Fruit fly (Drosophila melanogaster) whole organism, prepupa: ENCODE data around the gene CG32259.
A peak's percentile ranks its signal among the peaks of the same experiment; 100 is the strongest.

Experiments used
- Blimp-1 ChIP-seq: fragments of 200-800 bp; sonication (Bioruptor generic); optimal IDR thresholded peaks from 3 replicates; lab custom pipeline; 2017; ENCODE audit warnings: missing biosample characterization, missing genetic modification characterization, mild to moderate bottlenecking, moderate library complexity, missing genetic modification reagents
- CG10631 ChIP-seq: fragments of 200-800 bp; sonication (Bioruptor generic); optimal IDR thresholded peaks from 2 replicates; lab custom pipeline; 2016; ENCODE audit warnings: missing biosample characterization, missing genetic modification characterization
- CG10669 ChIP-seq: fragments of 200-800 bp; sonication (Bioruptor generic); optimal IDR thresholded peaks from 3 replicates; lab custom pipeline; 2018; ENCODE audit warnings: missing biosample characterization, mild to moderate bottlenecking, missing genetic modification characterization, moderate library complexity
- CG11294 ChIP-seq: fragments of 200-800 bp; sonication (Bioruptor generic); IDR thresholded peaks from 2 replicates; pipeline ENCODE4 v1.3.6; 2022; ENCODE audit warnings: missing biosample characterization, missing genetic modification characterization
- CG11902 ChIP-seq: fragments of 200-800 bp; sonication (Bioruptor generic); optimal IDR thresholded peaks from 3 replicates; lab custom pipeline; 2016; ENCODE audit warnings: missing biosample characterization, missing genetic modification characterization
- CG15336 ChIP-seq: fragments of 200-800 bp; sonication (Bioruptor generic); IDR thresholded peaks from 2 replicates; pipeline ENCODE4 v1.3.6; 2022; ENCODE audit warnings: missing biosample characterization, missing genetic modification characterization
- CG1621 ChIP-seq: fragments of 200-800 bp; sonication (Bioruptor generic); optimal IDR thresholded peaks from 3 replicates; lab custom pipeline; 2018; ENCODE audit warnings: missing biosample characterization, mild to moderate bottlenecking, missing genetic modification characterization
- CG16779 ChIP-seq: fragments of 200-800 bp; sonication (Bioruptor generic); optimal IDR thresholded peaks from 3 replicates; lab custom pipeline; 2017; ENCODE audit warnings: missing biosample characterization, mild to moderate bottlenecking, missing genetic modification characterization
- CG32006 ChIP-seq: fragments of 200-800 bp; sonication (Bioruptor generic); optimal IDR thresholded peaks from 3 replicates; lab custom pipeline; 2017; ENCODE audit warnings: missing biosample characterization, mild to moderate bottlenecking, missing genetic modification characterization
- CG4318 ChIP-seq: fragments of 200-800 bp; sonication (Bioruptor generic); optimal IDR thresholded peaks from 3 replicates; lab custom pipeline; 2017; ENCODE audit warnings: missing biosample characterization, mild to moderate bottlenecking, missing genetic modification characterization
- CG6163 ChIP-seq: fragments of 200-800 bp; sonication (Bioruptor generic); IDR thresholded peaks from 3 replicates; pipeline ENCODE4 v1.3.6; 2022; ENCODE audit warnings: missing biosample characterization, missing genetic modification characterization
- CG6276 ChIP-seq: fragments of 200-800 bp; sonication (Bioruptor generic); optimal IDR thresholded peaks from 2 replicates; lab custom pipeline; 2017; ENCODE audit warnings: missing biosample characterization, mild to moderate bottlenecking, missing genetic modification characterization
- CG6792 ChIP-seq: fragments of 200-800 bp; sonication (Bioruptor generic); optimal IDR thresholded peaks from 3 replicates; lab custom pipeline; 2016; ENCODE audit warnings: missing biosample characterization, missing genetic modification characterization
- CG6854 ChIP-seq: fragments of 200-800 bp; sonication (Bioruptor generic); optimal IDR thresholded peaks from 2 replicates; lab custom pipeline; 2017; ENCODE audit warnings: missing biosample characterization, mild to moderate bottlenecking, missing genetic modification characterization
- CG7368 ChIP-seq: fragments of 200-800 bp; sonication (Bioruptor generic); optimal IDR thresholded peaks from 3 replicates; lab custom pipeline; 2016; ENCODE audit warnings: missing biosample characterization, missing genetic modification characterization
- CG8119 ChIP-seq: fragments of 200-800 bp; sonication (Bioruptor generic); IDR thresholded peaks from 3 replicates; pipeline ENCODE4 v1.3.6; 2022; ENCODE audit warnings: missing biosample characterization, missing genetic modification characterization
- CG8632 ChIP-seq: fragments of 200-800 bp; sonication (Bioruptor generic); optimal IDR thresholded peaks from 3 replicates; lab custom pipeline; 2016; ENCODE audit warnings: missing biosample characterization, missing genetic modification characterization
- CG9139 ChIP-seq: fragments of 200-800 bp; sonication (Bioruptor generic); optimal IDR thresholded peaks from 3 replicates; lab custom pipeline; 2017; ENCODE audit warnings: missing biosample characterization, mild to moderate bottlenecking, missing genetic modification characterization
- Eip75B ChIP-seq: fragments of 200-800 bp; sonication (Bioruptor generic); optimal IDR thresholded peaks from 3 replicates; lab custom pipeline; 2016; ENCODE audit warnings: missing biosample characterization, missing genetic modification characterization
- Eip78C ChIP-seq: fragments of 200-800 bp; sonication (Bioruptor generic); peaks from one replicate; lab custom pipeline; 2016; ENCODE audit warnings: missing biosample characterization, missing genetic modification characterization
- Eip93F ChIP-seq: fragments of 200-800 bp; sonication (Bioruptor generic); optimal IDR thresholded peaks from 2 replicates; lab custom pipeline; 2016; ENCODE audit warnings: missing biosample characterization, mild to moderate bottlenecking, missing genetic modification characterization
- Ets96B ChIP-seq: fragments of 200-800 bp; optimal IDR thresholded peaks from 2 replicates; lab custom pipeline; 2019; ENCODE audit warnings: missing biosample characterization, mild to moderate bottlenecking, missing genetic modification characterization, moderate library complexity
- Gug ChIP-seq: fragments of 200-800 bp; sonication (Bioruptor generic); IDR thresholded peaks from 2 replicates; pipeline ENCODE4 v1.3.6; 2022; ENCODE audit warnings: missing biosample characterization, missing genetic modification characterization
- Hr4 ChIP-seq: fragments of 200-800 bp; sonication (Bioruptor generic); optimal IDR thresholded peaks from 3 replicates; lab custom pipeline; 2016; ENCODE audit warnings: missing biosample characterization, missing genetic modification characterization
- Lpt ChIP-seq: fragments of 200-800 bp; sonication (Bioruptor generic); optimal IDR thresholded peaks from 3 replicates; lab custom pipeline; 2016; ENCODE audit warnings: missing biosample characterization, missing genetic modification characterization
- Met ChIP-seq: fragments of 200-800 bp; sonication (Bioruptor generic); optimal IDR thresholded peaks from 3 replicates; lab custom pipeline; 2016; ENCODE audit warnings: missing biosample characterization, missing genetic modification characterization
- Smox ChIP-seq: fragments of 200-800 bp; sonication (Bioruptor generic); optimal IDR thresholded peaks from 3 replicates; lab custom pipeline; 2016; ENCODE audit warnings: missing biosample characterization, missing genetic modification characterization
- Sox102F ChIP-seq: fragments of 200-800 bp; sonication (Bioruptor generic); optimal IDR thresholded peaks from 2 replicates; lab custom pipeline; 2016; ENCODE audit warnings: missing biosample characterization, mild to moderate bottlenecking, missing genetic modification characterization
- Sox14 ChIP-seq: fragments of 200-800 bp; sonication (Bioruptor generic); optimal IDR thresholded peaks from 3 replicates; lab custom pipeline; 2016; ENCODE audit warnings: missing biosample characterization, missing genetic modification characterization
- achi ChIP-seq: fragments of 200-800 bp; sonication (Bioruptor generic); optimal IDR thresholded peaks from 3 replicates; lab custom pipeline; 2016; ENCODE audit warnings: missing biosample characterization, missing genetic modification characterization
- cyc ChIP-seq: fragments of 200-800 bp; sonication (Bioruptor generic); optimal IDR thresholded peaks from 3 replicates; lab custom pipeline; 2016; ENCODE audit warnings: missing biosample characterization, missing genetic modification characterization
- eg ChIP-seq: fragments of 200-800 bp; sonication (Bioruptor generic); IDR thresholded peaks from 3 replicates; pipeline ENCODE4 v1.3.6; 2022; ENCODE audit warnings: missing biosample characterization, missing genetic modification characterization
- esn ChIP-seq: fragments of 200-800 bp; sonication (Bioruptor generic); optimal IDR thresholded peaks from 2 replicates; lab custom pipeline; 2016; ENCODE audit warnings: missing biosample characterization, mild to moderate bottlenecking, missing genetic modification characterization, moderate library complexity
- fd85E ChIP-seq: fragments of 200-800 bp; sonication (Bioruptor generic); optimal IDR thresholded peaks from 3 replicates; lab custom pipeline; 2016; ENCODE audit warnings: missing biosample characterization, missing genetic modification characterization
- fkh ChIP-seq: fragments of 200-800 bp; sonication (Bioruptor generic); optimal IDR thresholded peaks from 3 replicates; lab custom pipeline; 2017; ENCODE audit warnings: missing biosample characterization, mild to moderate bottlenecking, missing genetic modification characterization, moderate library complexity
- lz ChIP-seq: fragments of 200-800 bp; sonication (Bioruptor generic); optimal IDR thresholded peaks from 3 replicates; lab custom pipeline; 2016; ENCODE audit warnings: missing biosample characterization, missing genetic modification characterization
- net ChIP-seq: fragments of 200-800 bp; sonication (Bioruptor generic); optimal IDR thresholded peaks from 3 replicates; lab custom pipeline; 2016; ENCODE audit warnings: missing biosample characterization, missing genetic modification characterization
- salr ChIP-seq, 2 experiments: fragments of 200-800 bp; sonication (Bioruptor generic); optimal IDR thresholded peaks; 3 replicates each; lab custom pipeline; 2016 to 2018; ENCODE audit warnings: missing biosample characterization in 2 of 2, missing genetic modification characterization in 2 of 2, mild to moderate bottlenecking in 1 of 2
- ss ChIP-seq, 2 experiments: fragments of 200-800 bp; sonication (Bioruptor generic); optimal IDR thresholded peaks; 2 replicates in 1 of 2; 3 replicates in 1 of 2; lab custom pipeline; 2017 to 2018; ENCODE audit warnings: mild to moderate bottlenecking in 2 of 2, missing biosample characterization in 2 of 2, missing genetic modification characterization in 2 of 2, moderate library complexity in 1 of 2
- svp ChIP-seq: fragments of 200-800 bp; sonication (Bioruptor generic); peaks from one replicate; lab custom pipeline; 2016; ENCODE audit warnings: missing biosample characterization, missing genetic modification characterization
- vri ChIP-seq: fragments of 200-800 bp; sonication (Bioruptor generic); optimal IDR thresholded peaks from 3 replicates; lab custom pipeline; 2016; ENCODE audit warnings: missing biosample characterization, mild to moderate bottlenecking, missing genetic modification characterization

Gene CG32259

DNA sequence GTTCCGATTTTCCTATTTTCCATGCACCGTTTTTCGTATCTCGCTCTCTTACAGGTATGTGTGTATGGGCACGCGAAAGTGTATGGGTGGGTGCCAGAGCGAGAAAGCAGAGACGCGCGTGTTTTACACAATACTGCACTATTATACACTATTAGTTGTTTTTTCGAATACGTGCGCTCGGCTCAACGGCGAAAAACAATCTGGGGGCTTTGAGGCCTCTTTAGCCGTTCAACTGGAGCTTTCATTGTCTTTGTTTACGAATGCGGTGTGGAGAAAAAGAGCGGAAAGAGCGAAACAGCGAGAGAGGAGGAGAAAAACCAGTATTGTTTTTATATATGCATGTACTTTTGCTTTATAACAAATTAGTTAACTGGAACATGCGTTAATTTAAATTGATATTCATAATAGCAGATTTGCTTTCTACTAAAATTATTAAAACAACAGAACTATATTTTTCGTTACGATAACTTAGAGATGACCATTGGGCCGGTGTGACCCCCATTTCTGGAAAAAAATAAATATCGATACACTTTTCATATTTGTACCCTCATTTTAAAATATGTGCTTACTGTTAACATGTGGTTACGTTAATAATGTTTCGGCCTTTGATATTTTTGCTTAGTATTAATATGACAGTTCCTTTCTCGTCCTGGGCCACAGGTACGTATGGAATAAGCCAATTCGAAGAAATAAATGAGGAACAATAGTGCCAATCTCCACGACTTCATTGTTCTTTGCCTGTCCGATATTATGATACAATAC is 33.5 kb downstream of the CG32259 start, which contains the start of gene CG14995 (continued):
- TF ChIP-seq Blimp-1 (no peak), Eip93F (GFP tag; lab: Kevin White, UChicago) (no peak), fkh (GFP tag; lab: Kevin White, UChicago) (peak; percentile 20), CG16779 (tag; lab: Kevin White, UChicago) (peak; percentile 57), CG8119 (GFP tag; lab: Robert Waterston, UW) (peak; percentile 33; the same call in 2 of the 3 replicates), CG15336 (peak; percentile 58; the same call in 1 of the 2 replicates)

DNA sequence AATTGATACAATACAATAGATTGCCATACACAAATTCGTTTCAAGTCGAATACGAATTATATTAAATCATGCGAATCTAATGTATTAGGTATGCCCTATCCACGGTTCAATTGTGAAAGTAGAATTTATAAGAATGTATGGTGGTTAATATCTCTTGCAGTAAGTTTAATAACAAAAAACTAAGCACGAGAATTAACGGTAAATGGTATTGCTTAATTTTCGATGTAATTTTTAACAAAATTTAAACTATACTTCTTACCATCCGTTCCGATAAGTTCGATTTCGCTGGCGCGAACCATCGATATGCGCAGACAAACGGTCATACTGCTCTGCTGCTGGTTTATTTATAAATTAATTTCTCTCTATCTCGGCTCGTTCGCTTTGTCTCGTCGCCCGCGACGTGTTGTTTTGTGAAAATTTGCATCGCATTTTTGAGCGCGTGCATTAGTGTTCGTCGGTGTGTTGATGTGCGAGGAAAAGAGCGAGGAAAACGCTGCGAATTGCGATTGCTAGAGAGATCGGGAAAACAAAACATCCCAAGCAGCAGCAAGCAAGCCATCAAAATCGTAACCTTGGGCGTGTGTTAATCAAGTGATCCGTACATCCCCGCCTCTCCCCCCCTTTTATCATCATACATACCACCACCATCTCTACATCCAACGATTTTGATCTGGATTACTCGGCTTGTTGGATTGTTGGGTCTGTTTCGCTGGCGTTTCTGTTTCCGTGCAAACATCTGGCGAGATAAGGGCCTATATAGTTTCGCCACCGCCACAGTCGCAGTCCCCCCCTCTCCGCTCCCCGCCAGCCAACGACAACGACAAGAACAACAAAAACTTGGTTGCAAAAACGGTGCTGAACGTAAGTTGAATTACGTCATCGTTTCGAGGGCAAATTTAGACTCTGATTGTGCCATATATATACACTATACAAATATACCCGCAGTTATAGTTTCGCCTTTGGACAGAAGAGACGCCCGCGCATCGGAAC is 34.4 kb downstream of the CG32259 start, which contains the start of gene Fit1:
Fit1 (plus strand) TSS at position 307 of the 990 bp plus-strand sequence.
- TF ChIP-seq Eip78C (GFP tag; lab: Kevin White, UChicago) (peak; percentile 23), lz (GFP tag; lab: Kevin White, UChicago) (no peak), CG11294 (GFP tag; lab: Robert Waterston, UW) (no peak), svp (GFP tag; lab: Kevin White, UChicago) (peak; percentile 83), CG6854 (GFP tag; lab: Kevin White, UChicago) (no peak), cyc (no peak), ss (GFP tag; optimal IDR thresholded peaks at IDR 0.05; lab: Kevin White, UChicago) (peak; percentile 20 to 28), Lpt (GFP tag; lab: Kevin White, UChicago) (no peak), fkh (GFP tag; lab: Kevin White, UChicago) (peak; percentile 43), Sox14 (GFP tag; lab: Kevin White, UChicago) (peak; percentile 41), CG11902 (no peak), eg (GFP tag; lab: Robert Waterston, UW) (0 out of 3 replicates have a peak, but pooled peaks have one; percentile 22), Hr4 (GFP tag; lab: Kevin White, UChicago) (no peak), Gug (no peak), CG1621 (tag; lab: Kevin White, UChicago) (peak; percentile 14), Blimp-1 (no peak), vri (GFP tag; lab: Kevin White, UChicago) (peak; percentile 62), CG6163 (0 out of 3 replicates have a peak, but pooled peaks have one; percentile 32)

DNA sequence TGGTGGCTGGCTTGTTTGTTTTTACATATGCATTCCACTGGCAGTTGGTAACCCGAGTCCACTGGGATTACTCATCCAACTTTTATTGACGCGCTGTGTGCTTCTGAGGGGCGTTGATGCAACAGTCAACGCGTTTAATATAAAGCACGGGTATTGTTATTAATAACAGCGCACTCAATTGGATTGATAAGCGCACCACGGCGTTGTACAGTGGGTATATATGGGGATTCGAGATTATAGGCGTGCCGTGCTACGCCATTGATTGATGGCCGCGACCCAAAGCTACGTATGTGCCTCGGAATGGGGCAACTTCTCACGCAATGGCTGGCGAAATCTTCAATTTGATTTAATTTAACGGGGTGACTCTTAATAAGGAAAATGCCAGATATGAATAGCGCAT is 38.0 kb downstream of the CG32259 start:
- TF ChIP-seq Met (no peak), cyc (no peak), CG9139 (no peak), CG10669 (GFP tag; lab: Kevin White, UChicago) (no peak), salr (GFP tag; optimal IDR thresholded peaks at IDR 0.05; lab: Kevin White, UChicago) (no peak), Lpt (GFP tag; lab: Kevin White, UChicago) (no peak), CG7368 (GFP tag; lab: Kevin White, UChicago) (no peak), lz (GFP tag; lab: Kevin White, UChicago) (no peak), CG8632 (GFP tag; lab: Kevin White, UChicago) (no peak), Ets96B (tag; lab: Kevin White, UChicago) (no peak), Eip93F (GFP tag; lab: Kevin White, UChicago) (peak; percentile 51), fkh (GFP tag; lab: Kevin White, UChicago) (no peak), Smox (GFP tag; lab: Kevin White, UChicago) (no peak), CG10631 (GFP tag; lab: Kevin White, UChicago) (no peak), eg (GFP tag; lab: Robert Waterston, UW) (no peak), CG11294 (GFP tag; lab: Robert Waterston, UW) (no peak), CG32006 (no peak), achi (GFP tag; lab: Kevin White, UChicago) (no peak), Blimp-1 (no peak), ss (GFP tag; optimal IDR thresholded peaks at IDR 0.05; lab: Kevin White, UChicago) (peak in 1 of 2 experiments; percentile 20), Sox102F (GFP tag; lab: Kevin White, UChicago) (no peak), net (GFP tag; lab: Kevin White, UChicago) (no peak), CG6854 (GFP tag; lab: Kevin White, UChicago) (no peak), esn (GFP tag; lab: Kevin White, UChicago) (no peak), CG16779 (tag; lab: Kevin White, UChicago) (no peak), CG4318 (GFP tag; lab: Kevin White, UChicago) (no peak), Hr4 (GFP tag; lab: Kevin White, UChicago) (no peak), CG11902 (no peak), Eip75B (peak; percentile 20), vri (GFP tag; lab: Kevin White, UChicago) (peak; percentile 80), CG8119 (GFP tag; lab: Robert Waterston, UW) (no peak), fd85E (no peak), CG6276 (GFP tag; lab: Kevin White, UChicago) (peak; percentile 37), CG6792 (no peak)
